Fruit fly (Drosophila melanogaster) whole organism, prepupa: ENCODE results near the gene Spt6.

ENCODE experiments used
- Hr38 ChIP-seq: sonication (Bioruptor generic); optimal IDR thresholded peaks from 2 replicates; lab custom pipeline; 2016; ENCODE audit warnings: missing biosample characterization, missing genetic modification characterization
- Hr4 ChIP-seq: fragments of 200-800 bp; sonication (Bioruptor generic); optimal IDR thresholded peaks from 3 replicates; lab custom pipeline; 2016; ENCODE audit warnings: missing biosample characterization, missing genetic modification characterization
- dsx ChIP-seq: fragments of 200-800 bp; optimal IDR thresholded peaks from 3 replicates; lab custom pipeline; 2019; ENCODE audit warnings: missing biosample characterization, mild to moderate bottlenecking, missing genetic modification characterization, moderate library complexity; ENCODE audit not compliant: poor library complexity, severe bottlenecking
- esn ChIP-seq: fragments of 200-800 bp; sonication (Bioruptor generic); optimal IDR thresholded peaks from 2 replicates; lab custom pipeline; 2016; ENCODE audit warnings: missing biosample characterization, mild to moderate bottlenecking, missing genetic modification characterization, moderate library complexity
- pdm3 ChIP-seq: fragments of 200-800 bp; sonication (Bioruptor generic); optimal IDR thresholded peaks from 3 replicates; lab custom pipeline; 2016; ENCODE audit warnings: missing biosample characterization, missing genetic modification characterization

dm6 chrX:6279629-6280073 is 12.1 kb downstream of the Spt6 start, which contains the start of gene Ubi-p5E:
- TF ChIP-seq dsx (GFP tag; lab: Kevin White, UChicago): no peak
- TF ChIP-seq esn (GFP tag; lab: Kevin White, UChicago): no peak
- no peak for TF ChIP-seq pdm3 (GFP tag; lab: Kevin White, UChicago)
- no peak for TF ChIP-seq Hr38
- TF ChIP-seq Hr4 (GFP tag; lab: Kevin White, UChicago): no peak
